Worm (Caenorhabditis elegans) whole organism, L3 larva: ENCODE measurements around the gene sdz-26.

Source experiments
- R02D3.7 ChIP-seq: fragments of 150-350 bp; optimal IDR thresholded peaks from 2 replicates; lab custom pipeline; 2014; ENCODE audit warnings: missing biosample characterization, missing genetic modification characterization
- ZK546.5 ChIP-seq: sonication (generic microtip); optimal IDR thresholded peaks from 2 replicates; lab custom pipeline; 2017; ENCODE audit warnings: missing biosample characterization, missing genetic modification characterization
- aly-2 ChIP-seq: fragments of 150-350 bp; optimal IDR thresholded peaks from 2 replicates; lab custom pipeline; 2014; ENCODE audit warnings: missing biosample characterization, missing genetic modification characterization
- ama-1 ChIP-seq: fragments of 150-350 bp; optimal IDR thresholded peaks from 2 replicates; lab custom pipeline; 2018
- ceh-16 ChIP-seq: sonication (generic microtip); optimal IDR thresholded peaks from 2 replicates; lab custom pipeline; 2017; ENCODE audit warnings: missing biosample characterization, missing genetic modification characterization
- ceh-28 ChIP-seq: fragments of 150-350 bp; optimal IDR thresholded peaks from 2 replicates; lab custom pipeline; 2014; ENCODE audit warnings: missing biosample characterization, missing genetic modification reagents, missing genetic modification characterization
- ceh-82 ChIP-seq: fragments of 150-350 bp; optimal IDR thresholded peaks from 2 replicates; lab custom pipeline; 2014; ENCODE audit warnings: missing biosample characterization, missing genetic modification characterization
- ceh-9 ChIP-seq: sonication (generic microtip); optimal IDR thresholded peaks from 2 replicates; lab custom pipeline; 2018; ENCODE audit warnings: missing biosample characterization, missing genetic modification characterization
- daf-12 ChIP-seq: fragments of 150-350 bp; optimal IDR thresholded peaks from 2 replicates; lab custom pipeline; 2014; ENCODE audit warnings: missing biosample characterization, missing genetic modification reagents, missing genetic modification characterization
- egl-27 ChIP-seq: sonication (generic microtip); optimal IDR thresholded peaks from 4 replicates; lab custom pipeline; 2017; ENCODE audit warnings: missing biosample characterization, missing genetic modification reagents, missing genetic modification characterization
- egl-5 ChIP-seq: fragments of 150-350 bp; optimal IDR thresholded peaks from 2 replicates; lab custom pipeline; 2017; ENCODE audit warnings: missing biosample characterization, missing genetic modification reagents, missing genetic modification characterization, inconsistent platforms
- elt-1 ChIP-seq: fragments of 150-350 bp; optimal IDR thresholded peaks from 2 replicates; lab custom pipeline; 2014; ENCODE audit warnings: missing biosample characterization, missing genetic modification characterization
- elt-2 ChIP-seq: sonication (generic microtip); optimal IDR thresholded peaks from 2 replicates; lab custom pipeline; 2016; ENCODE audit warnings: missing genetic modification reagents, mild to moderate bottlenecking, missing genetic modification characterization, missing compliant biosample characterization
- elt-3 ChIP-seq, 3 experiments: fragments of 150-350 bp in 1 of 3; sonication (generic microtip) in 2 of 3; optimal IDR thresholded peaks; 2 replicates in 2 of 3; 4 replicates in 1 of 3; lab custom pipeline; 2014 to 2017; ENCODE audit warnings: missing biosample characterization in 3 of 3, missing genetic modification characterization in 3 of 3
- eor-1 ChIP-seq, 2 experiments: fragments of 150-350 bp; optimal IDR thresholded peaks; 2 replicates each; lab custom pipeline; 2014 to 2018; ENCODE audit warnings: missing biosample characterization in 2 of 2, missing genetic modification characterization in 2 of 2
- fkh-10 ChIP-seq: sonication (generic microtip); optimal IDR thresholded peaks from 2 replicates; lab custom pipeline; 2017; ENCODE audit warnings: missing biosample characterization, missing genetic modification reagents, missing genetic modification characterization
- fkh-2 ChIP-seq: fragments of 150-350 bp; optimal IDR thresholded peaks from 2 replicates; lab custom pipeline; 2014; ENCODE audit warnings: missing biosample characterization, missing genetic modification reagents, missing genetic modification characterization
- fos-1 ChIP-seq: fragments of 150-350 bp; optimal IDR thresholded peaks from 2 replicates; lab custom pipeline; 2014; ENCODE audit warnings: missing biosample characterization, missing genetic modification characterization
- hmg-11 ChIP-seq: sonication (generic microtip); optimal IDR thresholded peaks from 2 replicates; lab custom pipeline; 2016; ENCODE audit warnings: missing genetic modification characterization, missing compliant biosample characterization
- jun-1 ChIP-seq: fragments of 150-350 bp; optimal IDR thresholded peaks from 2 replicates; lab custom pipeline; 2014; ENCODE audit warnings: missing biosample characterization, missing genetic modification reagents, missing genetic modification characterization
- lin-15B ChIP-seq: fragments of 150-350 bp; optimal IDR thresholded peaks from 2 replicates; lab custom pipeline; 2014; ENCODE audit warnings: missing biosample characterization, missing genetic modification characterization
- lin-39 ChIP-seq: fragments of 150-350 bp; optimal IDR thresholded peaks from 2 replicates; lab custom pipeline; 2018; ENCODE audit warnings: missing biosample characterization, missing genetic modification reagents, missing genetic modification characterization
- lsy-12 ChIP-seq: sonication (generic microtip); optimal IDR thresholded peaks from 2 replicates; lab custom pipeline; 2016; ENCODE audit warnings: mild to moderate bottlenecking, missing genetic modification characterization, missing compliant biosample characterization
- mdl-1 ChIP-seq: fragments of 150-350 bp; optimal IDR thresholded peaks from 2 replicates; lab custom pipeline; 2014; ENCODE audit warnings: missing biosample characterization, missing genetic modification characterization
- mml-1 ChIP-seq: fragments of 150-350 bp; sonication (generic microtip); optimal IDR thresholded peaks from 3 replicates; lab custom pipeline; 2014; ENCODE audit warnings: missing biosample characterization, missing genetic modification characterization
- nfya-1 ChIP-seq: sonication (generic microtip); optimal IDR thresholded peaks from 2 replicates; lab custom pipeline; 2017; ENCODE audit warnings: missing genetic modification characterization, mild to moderate bottlenecking, missing compliant biosample characterization, antibody characterized with exemption, moderate library complexity; ENCODE audit not compliant: insufficient read depth
- nhr-11 ChIP-seq: fragments of 150-350 bp; optimal IDR thresholded peaks from 2 replicates; lab custom pipeline; 2014; ENCODE audit warnings: missing biosample characterization, missing genetic modification characterization
- nhr-12 ChIP-seq: fragments of 150-350 bp; optimal IDR thresholded peaks from 2 replicates; lab custom pipeline; 2014; ENCODE audit warnings: missing biosample characterization, missing genetic modification characterization
- nhr-23 ChIP-seq: fragments of 150-350 bp; optimal IDR thresholded peaks from 2 replicates; lab custom pipeline; 2014; ENCODE audit warnings: missing biosample characterization, missing genetic modification reagents, missing genetic modification characterization
- nhr-237 ChIP-seq: fragments of 150-350 bp; optimal IDR thresholded peaks from 2 replicates; lab custom pipeline; 2014; ENCODE audit warnings: missing biosample characterization, missing genetic modification characterization
- nhr-25 ChIP-seq: sonication (generic microtip); optimal IDR thresholded peaks from 2 replicates; lab custom pipeline; 2017; ENCODE audit warnings: missing biosample characterization, missing genetic modification characterization
- nhr-28 ChIP-seq: fragments of 150-350 bp; optimal IDR thresholded peaks from 2 replicates; lab custom pipeline; 2014; ENCODE audit warnings: missing biosample characterization, missing genetic modification characterization
- nhr-43 ChIP-seq: sonication (generic microtip); optimal IDR thresholded peaks from 2 replicates; lab custom pipeline; 2016; ENCODE audit warnings: mild to moderate bottlenecking, missing genetic modification characterization, missing compliant biosample characterization; ENCODE audit not compliant: poor library complexity, severe bottlenecking
- nhr-67 ChIP-seq: fragments of 150-350 bp; optimal IDR thresholded peaks from 2 replicates; lab custom pipeline; 2014; ENCODE audit warnings: missing biosample characterization, missing genetic modification characterization
- nhr-76 ChIP-seq: fragments of 150-350 bp; sonication (generic microtip); optimal IDR thresholded peaks from 5 replicates; lab custom pipeline; 2014; ENCODE audit warnings: missing biosample characterization, missing genetic modification characterization
- nhr-77 ChIP-seq: fragments of 150-350 bp; optimal IDR thresholded peaks from 2 replicates; lab custom pipeline; 2014; ENCODE audit warnings: missing biosample characterization, missing genetic modification characterization
- pha-4 ChIP-seq: fragments of 150-350 bp; optimal IDR thresholded peaks from 2 replicates; lab custom pipeline; 2014; ENCODE audit warnings: missing biosample characterization, missing genetic modification reagents, missing genetic modification characterization
- pqm-1 ChIP-seq: fragments of 150-350 bp; optimal IDR thresholded peaks from 2 replicates; lab custom pipeline; 2017; ENCODE audit warnings: missing biosample characterization, missing genetic modification characterization, inconsistent platforms
- sea-2 ChIP-seq: fragments of 150-350 bp; sonication (generic microtip); optimal IDR thresholded peaks from 4 replicates; lab custom pipeline; 2014; ENCODE audit warnings: missing biosample characterization, missing genetic modification reagents, missing genetic modification characterization
- skn-1 ChIP-seq: fragments of 150-350 bp; optimal IDR thresholded peaks from 2 replicates; lab custom pipeline; 2014; ENCODE audit warnings: missing biosample characterization, missing genetic modification characterization
- snpc-4 ChIP-seq: fragments of 150-350 bp; optimal IDR thresholded peaks from 2 replicates; lab custom pipeline; 2014; ENCODE audit warnings: missing biosample characterization, missing genetic modification characterization
- tbx-2 ChIP-seq: sonication (generic microtip); optimal IDR thresholded peaks from 2 replicates; lab custom pipeline; 2016; ENCODE audit warnings: mild to moderate bottlenecking, missing genetic modification characterization, missing compliant biosample characterization
- unc-39 ChIP-seq: sonication (generic microtip); optimal IDR thresholded peaks from 4 replicates; lab custom pipeline; 2017; ENCODE audit warnings: missing biosample characterization, missing genetic modification characterization
- unc-62 ChIP-seq: fragments of 150-350 bp; sonication (generic microtip); optimal IDR thresholded peaks from 4 replicates; lab custom pipeline; 2014; ENCODE audit warnings: missing biosample characterization, missing genetic modification reagents, missing genetic modification characterization
- zag-1 ChIP-seq: fragments of 150-350 bp; optimal IDR thresholded peaks from 2 replicates; lab custom pipeline; 2014; ENCODE audit warnings: missing biosample characterization, missing genetic modification characterization
- ztf-11 ChIP-seq: fragments of 150-350 bp; optimal IDR thresholded peaks from 2 replicates; lab custom pipeline; 2014; ENCODE audit warnings: missing biosample characterization, missing genetic modification characterization
- ztf-4 ChIP-seq: fragments of 150-350 bp; optimal IDR thresholded peaks from 2 replicates; lab custom pipeline; 2014; ENCODE audit warnings: missing biosample characterization, missing genetic modification characterization

The sdz-26 gene

DNA sequence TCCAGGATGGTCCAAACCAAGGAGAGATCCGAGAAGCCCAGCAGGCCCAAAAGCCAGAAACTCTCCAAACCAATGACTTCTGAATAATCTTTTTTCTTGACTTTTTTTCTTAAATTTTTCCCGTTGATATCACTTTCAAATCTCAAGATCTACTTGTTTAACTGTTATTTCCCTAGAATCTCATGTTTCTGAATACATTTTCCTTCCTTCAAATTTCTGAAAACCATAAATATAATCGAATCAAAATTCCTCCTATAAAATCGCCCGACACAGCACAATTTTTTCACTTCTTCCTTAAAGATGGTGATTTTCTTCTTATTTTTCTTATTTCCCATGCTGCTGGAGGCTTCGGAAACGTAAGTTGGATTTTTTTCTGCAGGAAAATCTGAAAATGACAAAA lies 6.7 kb downstream of the sdz-26 start, which contains the start of gene F26H11.8:
F26H11.8 (plus strand) TSS at position 301 of the 400 bp plus-strand sequence.
- TF ChIP-seq ZK546.5 (tag; lab: Kevin White, UChicago) (no peak), fkh-10 (GFP tag; lab: Kevin White, UChicago) (no peak), nhr-43 (tag; lab: Kevin White, UChicago) (no peak), ceh-16 (no peak), pha-4 (tag; lab: Kevin White, UChicago) (no peak), nhr-77 (tag; lab: Kevin White, UChicago) (no peak), nhr-11 (no peak), aly-2 (tag; lab: Kevin White, UChicago) (no peak), ceh-28 (tag; lab: Kevin White, UChicago) (no peak), lsy-12 (no peak), pqm-1 (tag; lab: Kevin White, UChicago) (no peak), mml-1 (no peak), egl-5 (no peak), elt-3 (tag; optimal IDR thresholded peaks at IDR 0.05; lab: Kevin White, UChicago) (no peak), tbx-2 (tag; lab: Kevin White, UChicago) (no peak), ztf-4 (tag; lab: Kevin White, UChicago) (no peak)

ce11 chrII:14390036-14390763 lies 8.7 kb downstream of the sdz-26 start, which contains the start of the genes kbp-3 and nurf-1:
Gene kbp-3, minus strand, starts transcription at chrII:14390078.
Gene nurf-1, plus strand, starts transcription at chrII:14390713.
- TF ChIP-seq nhr-67 (tag; lab: Kevin White, UChicago) (no peak), pha-4 (tag; lab: Kevin White, UChicago) (peak; percentile 55), nhr-237 (tag; lab: Kevin White, UChicago) (no peak), egl-5 (peak; percentile 87), pqm-1 (tag; lab: Kevin White, UChicago) (no peak), mdl-1 (tag; lab: Kevin White, UChicago) (no peak), nfya-1 (tag; lab: Kevin White, UChicago) (peak; percentile 82), nhr-11 (no peak), fkh-10 (GFP tag; lab: Kevin White, UChicago) (no peak), lsy-12 (no peak), eor-1 (tag; optimal IDR thresholded peaks at IDR 0.05; lab: Kevin White, UChicago) (no peak), ztf-11 (tag; lab: Kevin White, UChicago) (no peak), unc-62 (no peak), R02D3.7 (tag; lab: Kevin White, UChicago) (peak; percentile 63), nhr-76 (tag; lab: Kevin White, UChicago) (no peak), lin-39 (peak; percentile 83), ZK546.5 (tag; lab: Kevin White, UChicago) (no peak), ama-1 (lab: Kevin White, UChicago) (no peak), skn-1 (tag; lab: Kevin White, UChicago) (no peak), nhr-43 (tag; lab: Kevin White, UChicago) (no peak), lin-15B (tag; lab: Kevin White, UChicago) (peak; percentile 90), aly-2 (tag; lab: Kevin White, UChicago) (no peak), elt-1 (tag; lab: Kevin White, UChicago) (no peak), elt-3 (tag; optimal IDR thresholded peaks at IDR 0.05; lab: Kevin White, UChicago) (no peak), nhr-25 (tag; lab: Kevin White, UChicago) (peak; percentile 50), nhr-23 (tag; lab: Kevin White, UChicago) (peak; percentile 46), ztf-4 (tag; lab: Kevin White, UChicago) (no peak), tbx-2 (tag; lab: Kevin White, UChicago) (no peak), snpc-4 (peak; percentile 37), nhr-77 (tag; lab: Kevin White, UChicago) (no peak), jun-1 (tag; lab: Kevin White, UChicago) (no peak), ceh-9 (tag; lab: Kevin White, UChicago) (no peak), mml-1 (no peak), ceh-28 (tag; lab: Kevin White, UChicago) (peak; percentile 46), nhr-28 (tag; lab: Kevin White, UChicago) (no peak), zag-1 (tag; lab: Kevin White, UChicago) (no peak), sea-2 (GFP tag; lab: Kevin White, UChicago) (no peak), daf-12 (no peak), fos-1 (no peak), fkh-2 (tag; lab: Kevin White, UChicago) (no peak), unc-39 (tag; lab: Kevin White, UChicago) (no peak), ceh-82 (tag; lab: Kevin White, UChicago) (no peak), elt-2 (tag; lab: Kevin White, UChicago) (peak; percentile 12), nhr-12 (no peak), ceh-16 (no peak), hmg-11 (peak; percentile 85), egl-27 (tag; lab: Kevin White, UChicago) (no peak)
